Worm (Caenorhabditis elegans) whole organism, L2 larva: ENCODE results near the gene fbxa-152.

Experiments used
- F13H6.1 ChIP-seq: sonication (generic microtip); optimal IDR thresholded peaks from 2 replicates; lab custom pipeline; 2016; ENCODE audit warnings: missing genetic modification characterization, missing compliant biosample characterization
- blmp-1 ChIP-seq: sonication (generic microtip); optimal IDR thresholded peaks from 2 replicates; lab custom pipeline; 2017; ENCODE audit warnings: missing genetic modification characterization, mild to moderate bottlenecking, missing compliant biosample characterization, antibody characterized with exemption, moderate library complexity; ENCODE audit not compliant: insufficient read depth
- ceh-16 ChIP-seq: fragments of 150-350 bp; optimal IDR thresholded peaks from 2 replicates; lab custom pipeline; 2014; ENCODE audit warnings: missing biosample characterization, missing genetic modification characterization
- gmeb-1 ChIP-seq: fragments of 150-350 bp; optimal IDR thresholded peaks from 2 replicates; lab custom pipeline; 2014; ENCODE audit warnings: missing biosample characterization, missing genetic modification characterization
- lin-39 ChIP-seq: fragments of 150-350 bp; optimal IDR thresholded peaks from 2 replicates; lab custom pipeline; 2014; ENCODE audit warnings: missing biosample characterization, missing genetic modification reagents, missing genetic modification characterization
- mdl-1 ChIP-seq, 2 experiments: fragments of 150-350 bp in 1 of 2; sonication (generic microtip) in 1 of 2; optimal IDR thresholded peaks; 2 replicates each; lab custom pipeline; 2017; ENCODE audit warnings: missing biosample characterization in 2 of 2, missing genetic modification characterization in 2 of 2
- snpc-4 ChIP-seq: fragments of 150-350 bp; optimal IDR thresholded peaks from 2 replicates; lab custom pipeline; 2014; ENCODE audit warnings: missing biosample characterization, missing genetic modification characterization
- ztf-1 ChIP-seq: fragments of 200-800 bp; sonication (Bioruptor generic); conservative IDR thresholded peaks from 2 replicates; pipeline ENCODE4 v1.3.6; 2022; ENCODE audit warnings: missing genetic modification characterization, missing compliant biosample characterization
- ztf-11 ChIP-seq: sonication (generic microtip); optimal IDR thresholded peaks from 2 replicates; lab custom pipeline; 2017; ENCODE audit warnings: missing biosample characterization, missing genetic modification characterization

DNA sequence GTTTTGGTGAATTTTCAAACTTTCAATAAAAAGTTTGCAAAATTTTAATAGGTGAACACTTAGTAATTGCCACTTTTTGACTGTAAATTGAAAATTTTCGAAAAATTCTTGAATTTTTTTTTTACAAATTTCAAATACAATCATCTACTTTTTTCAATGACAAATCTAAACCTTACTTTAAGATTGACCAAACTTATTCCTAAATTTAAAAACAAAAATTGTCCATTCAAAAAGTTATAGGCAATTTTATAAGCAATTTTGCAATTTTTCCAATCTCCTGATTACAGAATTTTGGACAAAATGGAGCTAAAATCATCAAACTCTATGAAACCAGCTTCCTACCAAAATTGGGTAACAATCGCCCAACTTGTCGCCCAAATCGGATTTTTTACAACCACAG lies 42.4 kb upstream of the fbxa-152 start, which contains the start of gene str-23:
- no peak for TF ChIP-seq gmeb-1
- TF ChIP-seq mdl-1 (tag; optimal IDR thresholded peaks at IDR 0.05; lab: Kevin White, UChicago), result no peak
- TF ChIP-seq ceh-16 (tag; lab: Kevin White, UChicago), result no peak
- no peak for TF ChIP-seq ztf-11 (tag; lab: Kevin White, UChicago)
- no peak for TF ChIP-seq F13H6.1 (tag; lab: Kevin White, UChicago)
- no peak for TF ChIP-seq blmp-1 (tag; lab: Kevin White, UChicago)
- no peak for TF ChIP-seq ztf-1 (GFP tag; lab: Robert Waterston, UW)
- no peak for TF ChIP-seq snpc-4 (tag; lab: Kevin White, UChicago)
- TF ChIP-seq lin-39, result no peak
